Worm (Caenorhabditis elegans) whole organism, L4 larva: Measurements from ENCODE around the gene T10F2.5.

Source experiments
- D1046.2 ChIP-seq: fragments of 200-800 bp; sonication (Bioruptor generic); IDR thresholded peaks from 2 replicates; pipeline ENCODE4 v1.3.6; 2022; ENCODE audit warnings: missing genetic modification characterization, missing compliant biosample characterization
- F10B5.3 ChIP-seq: sonication (generic microtip); optimal IDR thresholded peaks from 2 replicates; lab custom pipeline; 2016; ENCODE audit warnings: mild to moderate bottlenecking, missing genetic modification characterization, missing compliant biosample characterization
- F26F4.8 ChIP-seq: fragments of 200-800 bp; sonication (Bioruptor generic); conservative IDR thresholded peaks from 2 replicates; pipeline ENCODE4 v1.3.6; 2022; ENCODE audit warnings: missing genetic modification characterization, missing compliant biosample characterization
- F44E2.7 ChIP-seq: fragments of 200-800 bp; sonication (Bioruptor generic); IDR thresholded peaks from 2 replicates; pipeline ENCODE4 v2.1.2; 2022; ENCODE audit warnings: missing genetic modification characterization, missing compliant biosample characterization
- T20F7.1 ChIP-seq: fragments of 200-800 bp; sonication (Bioruptor generic); optimal IDR thresholded peaks from 2 replicates; lab custom pipeline; 2018; ENCODE audit warnings: mild to moderate bottlenecking, missing genetic modification characterization, missing compliant biosample characterization
- T26A8.4 ChIP-seq: fragments of 200-800 bp; sonication (Bioruptor generic); IDR thresholded peaks from 2 replicates; pipeline ENCODE4 v1.3.6; 2022; ENCODE audit warnings: missing genetic modification characterization, missing compliant biosample characterization
- Y75B8A.6 ChIP-seq: fragments of 200-800 bp; sonication (Bioruptor generic); IDR thresholded peaks from 2 replicates; pipeline ENCODE4 v1.3.6; 2022; ENCODE audit warnings: missing genetic modification reagents, missing genetic modification characterization, missing compliant biosample characterization
- aha-1 ChIP-seq: fragments of 150-350 bp; peaks from one replicate; lab custom pipeline; 2014; ENCODE audit warnings: missing biosample characterization, missing genetic modification characterization
- aly-2 ChIP-seq: sonication (generic microtip); optimal IDR thresholded peaks from 2 replicates; lab custom pipeline; 2018; ENCODE audit warnings: missing biosample characterization, missing genetic modification characterization
- arid-1 ChIP-seq: fragments of 200-800 bp; sonication (Bioruptor generic); conservative IDR thresholded peaks from 2 replicates; pipeline ENCODE4 v1.3.6; 2022; ENCODE audit warnings: missing genetic modification reagents, missing genetic modification characterization, missing compliant biosample characterization
- attf-4 ChIP-seq: sonication (generic microtip); optimal IDR thresholded peaks from 3 replicates; lab custom pipeline; 2017; ENCODE audit warnings: missing biosample characterization, missing genetic modification characterization
- cey-2 ChIP-seq: sonication (generic microtip); optimal IDR thresholded peaks from 3 replicates; lab custom pipeline; 2017; ENCODE audit warnings: missing genetic modification characterization, mild to moderate bottlenecking, missing compliant biosample characterization, antibody characterized with exemption, borderline replicate concordance; ENCODE audit not compliant: insufficient read depth
- daf-16 ChIP-seq, 3 experiments: sonication (generic microtip); optimal IDR thresholded peaks; 2 replicates each; lab custom pipeline; 2016 to 2017; ENCODE audit warnings: missing genetic modification characterization in 3 of 3, missing genetic modification reagents in 3 of 3, mild to moderate bottlenecking in 2 of 3, missing compliant biosample characterization in 2 of 3, missing biosample characterization in 1 of 3, moderate library complexity in 1 of 3
- daf-19 ChIP-seq: fragments of 200-800 bp; sonication (Bioruptor generic); conservative IDR thresholded peaks from 2 replicates; pipeline ENCODE4 v1.3.6; 2022; ENCODE audit warnings: missing genetic modification characterization, missing compliant biosample characterization
- hif-1 ChIP-seq, 2 experiments: sonication (generic microtip); optimal IDR thresholded peaks; 2 replicates each; lab custom pipeline; 2016 to 2017; ENCODE audit warnings: missing compliant biosample characterization in 2 of 2, missing genetic modification characterization in 2 of 2, missing genetic modification reagents in 2 of 2, missing genotype in 2 of 2, mild to moderate bottlenecking in 1 of 2
- hlh-11 ChIP-seq: fragments of 200-800 bp; sonication (Bioruptor generic); optimal IDR thresholded peaks from 2 replicates; lab custom pipeline; 2018; ENCODE audit warnings: mild to moderate bottlenecking, missing genetic modification characterization, missing compliant biosample characterization
- hlh-30 ChIP-seq: sonication (generic microtip); optimal IDR thresholded peaks from 2 replicates; lab custom pipeline; 2017; ENCODE audit warnings: antibody characterized with exemption, mild to moderate bottlenecking, missing genetic modification characterization, missing compliant biosample characterization; ENCODE audit not compliant: insufficient read depth
- hmg-1.1 ChIP-seq: fragments of 200-800 bp; sonication (Bioruptor generic); IDR thresholded peaks from 2 replicates; pipeline ENCODE4 v1.3.6; 2022; ENCODE audit warnings: missing genetic modification reagents, missing genetic modification characterization, missing compliant biosample characterization
- jun-1 ChIP-seq: fragments of 150-350 bp; optimal IDR thresholded peaks from 2 replicates; lab custom pipeline; 2014; ENCODE audit warnings: missing biosample characterization, missing genetic modification reagents, missing genetic modification characterization
- lin-38 ChIP-seq: fragments of 200-800 bp; sonication (Bioruptor generic); IDR thresholded peaks from 2 replicates; pipeline ENCODE4 v1.3.6; 2022; ENCODE audit warnings: missing genetic modification reagents, missing genetic modification characterization, missing compliant biosample characterization
- lsy-2 ChIP-seq, 2 experiments: fragments of 150-350 bp in 1 of 2; sonication (generic microtip) in 1 of 2; optimal IDR thresholded peaks; 2 replicates each; lab custom pipeline; 2014 to 2017; ENCODE audit warnings: missing biosample characterization in 2 of 2, missing genetic modification characterization in 2 of 2
- madf-9 ChIP-seq: fragments of 200-800 bp; sonication (Bioruptor generic); conservative IDR thresholded peaks from 2 replicates; pipeline ENCODE4 v1.3.6; 2022; ENCODE audit warnings: missing genetic modification reagents, missing genetic modification characterization, missing compliant biosample characterization
- mdl-1 ChIP-seq, 2 experiments: fragments of 150-350 bp in 1 of 2; sonication (generic microtip) in 1 of 2; optimal IDR thresholded peaks; 2 replicates each; lab custom pipeline; 2014 to 2017; ENCODE audit warnings: missing biosample characterization in 2 of 2, missing genetic modification characterization in 2 of 2
- mes-2 ChIP-seq: sonication (generic microtip); optimal IDR thresholded peaks from 2 replicates; lab custom pipeline; 2016; ENCODE audit warnings: missing genotype, mild to moderate bottlenecking, missing genetic modification characterization, missing compliant biosample characterization; ENCODE audit not compliant: poor library complexity, severe bottlenecking
- nhr-10 ChIP-seq: fragments of 150-350 bp; optimal IDR thresholded peaks from 2 replicates; lab custom pipeline; 2014; ENCODE audit warnings: missing biosample characterization, missing genetic modification characterization
- nhr-111 ChIP-seq: fragments of 200-800 bp; sonication (Bioruptor generic); optimal IDR thresholded peaks from 2 replicates; lab custom pipeline; 2018; ENCODE audit warnings: mild to moderate bottlenecking, missing genetic modification characterization, missing compliant biosample characterization
- nhr-28 ChIP-seq: fragments of 150-350 bp; optimal IDR thresholded peaks from 2 replicates; lab custom pipeline; 2014; ENCODE audit warnings: missing biosample characterization, missing genetic modification characterization
- nhr-41 ChIP-seq: fragments of 200-800 bp; sonication (Bioruptor generic); IDR thresholded peaks from 2 replicates; pipeline ENCODE4 v1.3.6; 2022; ENCODE audit warnings: missing genetic modification reagents, missing genetic modification characterization, missing compliant biosample characterization
- nhr-42 ChIP-seq: fragments of 200-800 bp; sonication (Bioruptor generic); IDR thresholded peaks from 2 replicates; pipeline ENCODE4 v1.3.6; 2022; ENCODE audit warnings: missing genetic modification characterization, missing compliant biosample characterization
- nhr-77 ChIP-seq: fragments of 150-350 bp; optimal IDR thresholded peaks from 2 replicates; lab custom pipeline; 2014; ENCODE audit warnings: missing biosample characterization, missing genetic modification characterization
- pqm-1 ChIP-seq: sonication (generic microtip); optimal IDR thresholded peaks from 2 replicates; lab custom pipeline; 2017; ENCODE audit warnings: missing biosample characterization, missing genetic modification characterization
- set-16 ChIP-seq: fragments of 200-800 bp; sonication (Bioruptor generic); IDR thresholded peaks from 2 replicates; pipeline ENCODE4 v1.3.6; 2022; ENCODE audit warnings: missing genetic modification reagents, missing genetic modification characterization, missing compliant biosample characterization
- snpc-1.2 ChIP-seq: fragments of 200-800 bp; sonication (Bioruptor generic); IDR thresholded peaks from 2 replicates; pipeline ENCODE4 v1.3.6; 2022; ENCODE audit warnings: missing genetic modification reagents, missing genetic modification characterization, missing compliant biosample characterization
- spr-3 ChIP-seq: fragments of 200-800 bp; sonication (Bioruptor generic); optimal IDR thresholded peaks from 2 replicates; lab custom pipeline; 2018; ENCODE audit warnings: mild to moderate bottlenecking, missing genetic modification characterization, missing compliant biosample characterization
- tag-97 ChIP-seq: fragments of 200-800 bp; sonication (Bioruptor generic); IDR thresholded peaks from 2 replicates; pipeline ENCODE4 v1.3.6; 2022; ENCODE audit warnings: missing genetic modification characterization, missing compliant biosample characterization
- unc-39 ChIP-seq: sonication (generic microtip); optimal IDR thresholded peaks from 2 replicates; lab custom pipeline; 2017; ENCODE audit warnings: missing biosample characterization, missing genetic modification characterization
- vab-7 ChIP-seq: fragments of 200-800 bp; sonication (Bioruptor generic); IDR thresholded peaks from 2 replicates; pipeline ENCODE4 v1.3.6; 2022; ENCODE audit warnings: missing genetic modification reagents, missing genetic modification characterization, missing compliant biosample characterization
- zag-1 ChIP-seq: fragments of 150-350 bp; optimal IDR thresholded peaks from 2 replicates; lab custom pipeline; 2014; ENCODE audit warnings: missing biosample characterization, missing genetic modification characterization

The T10F2.5 gene

DNA sequence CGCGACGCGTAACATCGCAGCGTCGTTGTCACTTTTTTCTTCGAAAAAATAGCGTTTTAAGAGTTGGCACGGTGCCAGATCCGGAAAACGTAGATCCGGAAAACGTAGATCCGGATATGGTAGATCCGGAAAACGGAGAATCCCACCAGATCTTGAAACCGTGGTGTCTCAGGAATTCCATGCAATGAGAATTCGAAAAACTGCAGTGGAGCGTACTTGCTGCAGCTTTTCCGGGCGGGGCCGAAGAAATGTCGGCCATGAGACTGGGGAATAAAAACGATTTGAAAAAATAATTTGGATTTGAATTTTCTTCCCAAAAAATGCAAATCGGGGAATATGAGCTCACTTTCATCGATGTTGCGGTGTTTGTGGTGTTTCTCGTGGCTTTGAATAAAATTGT, 13.1 kb upstream of the T10F2.5 start, which contains the start of gene K10D2.5 (continued):
- peak; percentile 27 for TF ChIP-seq pqm-1 (tag; lab: Kevin White, UChicago)
- TF ChIP-seq mes-2, result peak; percentile 100
- peak; percentile 86; the same call in 1 of the 2 replicates for TF ChIP-seq tag-97
- no peak for TF ChIP-seq zag-1 (tag; lab: Kevin White, UChicago)
- no peak for TF ChIP-seq jun-1 (tag; lab: Kevin White, UChicago)
- TF ChIP-seq lsy-2 (tag; optimal IDR thresholded peaks at IDR 0.05; lab: Kevin White, UChicago), result peak; percentile 72 to 92
- TF ChIP-seq nhr-41 (GFP tag; lab: Robert Waterston, UW), result 0 out of 2 replicates have a peak, but pooled peaks have one; percentile 12
- peak; percentile 81; the same call in 1 of the 2 replicates for TF ChIP-seq nhr-42 (GFP tag; lab: Robert Waterston, UW)
- TF ChIP-seq unc-39 (tag; lab: Kevin White, UChicago), result no peak
- 0 out of 2 replicates have a peak, but pooled peaks have one; percentile 55 for TF ChIP-seq daf-19
- peak; percentile 89 for TF ChIP-seq arid-1 (GFP tag; lab: Robert Waterston, UW)
- peak in 1 of 2 experiments; percentile 71 for TF ChIP-seq daf-16 (GFP tag; optimal IDR thresholded peaks at IDR 0.05; lab: Kevin White, UChicago)
- peak; percentile 42 for TF ChIP-seq daf-16 (tag; optimal IDR thresholded peaks at IDR 0.05; lab: Kevin White, UChicago)
- peak; percentile 1 for TF ChIP-seq spr-3
- TF ChIP-seq T20F7.1 (GFP tag; lab: Kevin White, UChicago), result peak; percentile 86
- peak; percentile 62; the same call in 1 of the 2 replicates for TF ChIP-seq Y75B8A.6
- peak in 1 of 2 experiments; percentile 96 for TF ChIP-seq hif-1 (tag; optimal IDR thresholded peaks at IDR 0.05; lab: Kevin White, UChicago)
- peak; percentile 75 for TF ChIP-seq snpc-1.2 (GFP tag; lab: Robert Waterston, UW)
- no peak for TF ChIP-seq F44E2.7 (GFP tag; lab: Robert Waterston, UW)
- no peak for TF ChIP-seq cey-2 (tag; lab: Kevin White, UChicago)
- no peak for TF ChIP-seq attf-4
- TF ChIP-seq F26F4.8 (GFP tag; lab: Robert Waterston, UW), result no peak
- TF ChIP-seq nhr-111 (GFP tag; lab: Kevin White, UChicago), result no peak
- TF ChIP-seq hmg-1.1, result peak; percentile 85
- TF ChIP-seq nhr-10 (tag; lab: Kevin White, UChicago), result no peak
- TF ChIP-seq aly-2, result no peak
- TF ChIP-seq D1046.2, result peak; percentile 95

DNA sequence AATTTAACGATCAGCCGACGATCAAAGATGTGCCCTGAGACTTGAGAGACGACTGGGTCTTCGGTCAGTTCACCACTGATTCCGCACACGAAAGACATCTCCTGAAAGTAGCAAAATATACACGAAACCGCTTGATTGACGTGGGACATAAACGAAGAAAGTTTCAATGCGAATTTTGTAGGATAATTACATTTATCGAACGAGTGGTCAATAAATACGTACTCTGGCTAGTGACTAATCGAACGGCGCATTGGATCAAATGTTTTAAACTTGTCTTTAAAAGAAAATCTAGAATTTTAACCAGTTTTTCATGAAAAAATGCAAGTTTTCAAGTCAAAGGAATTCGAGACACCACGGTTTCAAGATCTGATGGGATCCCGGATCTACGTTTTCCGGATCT, 12.5 kb upstream of the T10F2.5 start, which contains the start of gene prp-19:
prp-19 (minus strand) TSS at position 101 of the 400 bp plus-strand sequence.
- no peak for TF ChIP-seq madf-9 (GFP tag; lab: Robert Waterston, UW)
- TF ChIP-seq aha-1 (tag; lab: Kevin White, UChicago), result peak; percentile 74
- no peak for TF ChIP-seq vab-7

DNA sequence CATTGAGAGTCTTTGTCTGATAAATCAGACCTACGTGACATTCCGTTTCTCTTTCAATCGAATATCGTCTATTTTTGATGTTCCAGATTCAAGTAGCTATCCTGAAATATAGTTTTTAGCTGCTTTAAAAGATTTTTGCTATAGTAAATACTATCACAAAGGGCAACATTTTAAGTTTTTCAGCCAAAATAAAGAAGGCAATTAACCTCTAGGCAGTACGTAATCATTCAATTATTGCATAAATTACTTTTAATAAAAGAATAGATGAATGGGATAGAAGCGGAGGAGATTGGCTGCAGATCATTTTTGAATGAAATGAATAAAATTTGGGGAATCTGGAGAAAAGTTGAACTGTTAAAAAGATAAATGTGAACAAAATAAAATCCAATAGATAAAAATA, 10.3 kb upstream of the T10F2.5 start, which contains the start of gene ulp-1:
ulp-1 (minus strand) TSS at position 101 of the 400 bp plus-strand sequence.
- TF ChIP-seq lin-38 (GFP tag; lab: Robert Waterston, UW) (peak; percentile 24; the same call in 1 of the 2 replicates), set-16 (no peak), F10B5.3 (tag; lab: Kevin White, UChicago) (peak; percentile 14)
- TF ChIP-seq, all 104 proteins: peak for 2

DNA sequence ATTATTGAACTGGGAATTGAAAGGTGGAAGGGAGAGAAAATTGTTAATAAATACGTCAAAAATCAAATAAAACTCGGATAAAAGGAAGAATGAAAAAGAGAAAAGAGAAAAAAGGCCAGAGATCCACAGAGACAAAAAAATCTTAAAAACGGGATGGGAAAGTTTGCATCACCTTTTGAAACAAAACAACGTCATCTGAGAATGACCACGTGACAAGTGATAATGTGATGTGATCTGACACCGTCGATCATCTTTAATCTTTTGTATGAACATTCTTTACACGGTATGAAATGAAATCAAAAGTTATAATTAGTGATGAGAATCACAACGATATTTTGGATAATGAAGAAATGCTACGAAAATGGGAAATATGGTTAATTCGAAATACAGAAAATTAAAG, 6.3 kb upstream of the T10F2.5 start:
- no peak for TF ChIP-seq T26A8.4 (GFP tag; lab: Robert Waterston, UW)
- peak; percentile 60 for TF ChIP-seq hlh-30 (tag; lab: Kevin White, UChicago)
- TF ChIP-seq hlh-11 (tag; lab: Kevin White, UChicago), result peak; percentile 19
- TF ChIP-seq nhr-28, result peak; percentile 29
- peak; percentile 16 for TF ChIP-seq nhr-77
- peak in 1 of 2 experiments; percentile 4 for TF ChIP-seq mdl-1 (tag; optimal IDR thresholded peaks at IDR 0.05; lab: Kevin White, UChicago)
